Worm (Caenorhabditis elegans): Measurements from ENCODE around the gene sri-50.
"Not testable (repeated sequence)": the region's sequence is repeated elsewhere in the genome, so short reads cannot be mapped to it uniquely, and the experiment has no call there.

Gene sri-50

DNA sequence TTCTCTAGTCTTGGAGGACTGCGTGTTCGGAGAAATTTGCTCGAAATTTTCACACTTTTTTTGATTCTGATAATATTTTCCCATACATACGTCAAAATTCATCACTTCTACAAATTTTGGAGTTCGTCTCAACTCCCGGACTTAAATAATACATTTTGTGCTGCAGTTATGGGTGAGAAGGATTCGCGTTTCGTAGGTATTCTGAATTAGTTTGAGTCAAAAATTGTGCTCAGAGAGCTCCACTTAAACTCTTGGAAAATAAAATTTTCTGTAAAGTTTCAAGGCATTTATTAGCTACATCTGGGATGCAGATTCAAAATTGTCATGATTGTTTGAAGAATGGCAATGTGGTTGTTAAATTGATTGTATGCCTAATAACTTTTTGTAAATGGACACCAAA, 10.4 kb downstream of the sri-50 start, which contains the start of gene ZC239.4:
ZC239.4 (plus strand) TSS at position 301 of the 400 bp plus-strand sequence.
- TF ChIP-seq cog-1 (tag; optimal IDR thresholded peaks at IDR 0.05) = no peak

DNA sequence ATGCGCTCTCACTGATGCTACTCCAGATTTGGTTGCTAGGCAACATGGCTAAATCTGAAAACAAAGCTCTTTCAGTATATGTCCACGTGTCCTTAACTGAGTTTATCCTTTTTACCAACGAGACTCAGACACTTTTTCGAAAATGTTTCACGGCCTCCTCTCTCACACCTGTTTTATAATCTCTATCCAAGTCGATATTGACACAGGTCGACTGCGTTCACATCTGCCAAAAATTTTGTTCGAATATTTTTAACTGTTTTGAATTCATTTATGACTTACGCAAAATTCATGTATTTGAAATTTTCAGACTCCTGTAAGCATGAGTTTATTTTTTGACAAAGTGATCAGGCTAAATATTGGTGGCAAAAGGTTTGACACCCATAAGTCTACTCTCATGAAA, 12.2 kb downstream of the sri-50 start, which contains the start of gene ZC239.3:
ZC239.3 (plus strand) TSS at position 301 of the 400 bp plus-strand sequence.
- TF ChIP-seq T22C8.4 (GFP tag; IDR thresholded peaks at IDR 0.05); klf-2 (GFP tag; conservative IDR thresholded peaks at IDR 0.05); ref-1 (GFP tag; conservative IDR thresholded peaks at IDR 0.05): not testable (repeated sequence)

DNA sequence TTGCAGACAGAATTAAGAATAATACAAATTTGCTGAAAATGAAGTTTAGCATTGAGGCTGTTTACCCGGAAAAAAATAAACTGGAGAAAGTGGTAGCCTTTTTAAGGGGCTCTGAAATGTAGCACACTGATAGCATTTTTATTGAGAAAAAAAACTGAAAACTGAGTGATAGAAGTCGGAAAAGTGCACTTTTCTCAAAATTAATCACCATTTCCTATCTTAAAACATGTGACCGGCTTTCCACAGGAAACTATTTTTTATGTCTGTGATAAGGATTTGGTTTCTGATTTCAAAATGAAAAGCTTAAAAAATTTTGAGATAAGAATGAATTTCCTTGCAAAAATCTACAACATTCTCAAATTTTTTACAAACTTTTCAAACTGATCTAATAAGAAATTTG, 17.2 kb downstream of the sri-50 start, which contains the start of gene ZC239.22:
ZC239.22 (minus strand) TSS at position 101 of the 400 bp plus-strand sequence.
- TF ChIP-seq ref-1 (GFP tag; conservative IDR thresholded peaks at IDR 0.05) (no peak), T22C8.4 (GFP tag; IDR thresholded peaks at IDR 0.05) (no peak), cog-1 (tag; optimal IDR thresholded peaks at IDR 0.05) (no peak), klf-2 (GFP tag; conservative IDR thresholded peaks at IDR 0.05) (no peak), tab-1 (GFP tag; IDR thresholded peaks at IDR 0.05) (no peak), ztf-29 (GFP tag; IDR thresholded peaks at IDR 0.05) (no peak), flt-1 (GFP tag; IDR thresholded peaks at IDR 0.05) (no peak), med-1 (GFP tag; optimal IDR thresholded peaks at IDR 0.05; ENCODE audit: insufficient read depth) (no peak), ztf-23 (GFP tag; IDR thresholded peaks at IDR 0.05) (no peak)

DNA sequence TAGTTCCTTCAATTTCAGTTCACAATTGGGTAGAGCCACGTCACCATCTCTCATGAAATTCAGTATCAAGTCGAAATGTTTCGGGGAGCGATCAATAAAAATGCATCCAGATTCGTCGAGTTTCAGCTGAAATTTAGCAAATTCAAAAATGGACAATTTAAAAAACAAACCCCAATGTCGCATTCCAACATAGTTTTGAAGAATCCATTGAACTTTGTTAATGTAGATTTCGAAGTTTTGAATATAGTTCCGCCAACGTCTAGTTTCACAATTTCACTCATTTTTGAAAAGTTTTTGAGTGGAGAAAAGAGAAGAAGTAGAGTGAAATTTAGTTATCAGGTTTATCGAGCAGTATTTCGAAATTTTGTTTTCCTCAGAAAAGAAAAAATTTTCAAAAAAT, 18.2 kb downstream of the sri-50 start, which contains the start of gene ZC239.14:
ZC239.14 (minus strand) TSS at position 305 of the 400 bp plus-strand sequence.
- TF ChIP-seq klf-2 (GFP tag; conservative IDR thresholded peaks at IDR 0.05) = no peak
- TF ChIP-seq tab-1 (GFP tag; IDR thresholded peaks at IDR 0.05) = no peak
- TF ChIP-seq ztf-23 (GFP tag; IDR thresholded peaks at IDR 0.05) = no peak
- TF ChIP-seq flt-1 (GFP tag; IDR thresholded peaks at IDR 0.05) = no peak
- TF ChIP-seq cog-1 (tag; optimal IDR thresholded peaks at IDR 0.05) = no peak

DNA sequence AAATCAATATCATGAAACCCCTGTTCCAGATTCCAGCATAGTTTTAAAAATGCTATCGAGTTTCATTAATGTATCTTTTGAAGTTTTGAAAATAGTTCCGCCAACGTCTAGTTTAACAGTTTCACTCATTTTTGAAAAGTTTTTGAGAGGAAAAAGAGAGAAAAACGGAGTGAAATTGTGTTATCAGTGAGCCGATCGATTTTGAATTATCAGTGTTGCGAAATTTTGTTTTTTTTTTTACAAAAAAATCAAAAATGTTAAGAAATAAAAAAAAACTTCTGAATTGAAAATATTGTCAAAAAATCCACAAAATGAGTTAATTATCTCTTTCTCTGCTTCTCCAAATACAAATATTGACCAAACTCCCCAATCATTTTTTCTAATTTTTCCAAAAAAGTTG, 19.2 kb downstream of the sri-50 start, which contains the start of gene ZC239.13:
ZC239.13 (minus strand) TSS at position 154 of the 400 bp plus-strand sequence.
- TF ChIP-seq ztf-29 (GFP tag; IDR thresholded peaks at IDR 0.05) = no peak
- TF ChIP-seq T22C8.4 (GFP tag; IDR thresholded peaks at IDR 0.05) = no peak
- no peak for TF ChIP-seq klf-2 (GFP tag; conservative IDR thresholded peaks at IDR 0.05)
- no peak for TF ChIP-seq med-1 (GFP tag; optimal IDR thresholded peaks at IDR 0.05; ENCODE audit: insufficient read depth)
- TF ChIP-seq ref-1 (GFP tag; conservative IDR thresholded peaks at IDR 0.05) = no peak
- TF ChIP-seq ztf-23 (GFP tag; IDR thresholded peaks at IDR 0.05) = no peak
- no peak for TF ChIP-seq flt-1 (GFP tag; IDR thresholded peaks at IDR 0.05)
- TF ChIP-seq cog-1 (tag; optimal IDR thresholded peaks at IDR 0.05) = no peak
- TF ChIP-seq tab-1 (GFP tag; IDR thresholded peaks at IDR 0.05) = no peak

DNA sequence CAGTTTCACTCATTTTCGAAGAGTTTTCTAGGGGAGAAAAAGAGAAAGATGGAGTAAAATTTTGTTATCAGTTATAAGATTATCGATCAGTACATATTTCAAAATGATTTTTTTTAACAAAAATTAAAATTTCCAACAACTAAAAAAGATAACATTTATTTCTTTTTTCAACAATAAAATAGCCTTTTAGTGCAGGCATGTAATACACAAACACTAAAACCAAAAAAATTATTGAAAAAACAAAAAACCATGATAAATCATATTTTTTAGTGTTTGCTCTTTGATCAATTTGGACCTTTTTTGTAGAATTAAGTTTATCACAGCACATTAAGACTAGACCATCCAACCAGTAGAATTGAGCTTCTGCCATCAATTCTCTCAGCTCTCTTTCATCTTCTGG, 21.1 kb downstream of the sri-50 start, which contains the start of gene ZC239.15:
ZC239.15 (minus strand) TSS at position 101 of the 400 bp plus-strand sequence.
- TF ChIP-seq ztf-23 (GFP tag; IDR thresholded peaks at IDR 0.05) = no peak
- TF ChIP-seq klf-2 (GFP tag; conservative IDR thresholded peaks at IDR 0.05) = no peak
- TF ChIP-seq ztf-29 (GFP tag; IDR thresholded peaks at IDR 0.05) = no peak
- no peak for TF ChIP-seq T22C8.4 (GFP tag; IDR thresholded peaks at IDR 0.05)
- TF ChIP-seq ref-1 (GFP tag; conservative IDR thresholded peaks at IDR 0.05) = no peak
- no peak for TF ChIP-seq cog-1 (tag; optimal IDR thresholded peaks at IDR 0.05)
- no peak for TF ChIP-seq med-1 (GFP tag; optimal IDR thresholded peaks at IDR 0.05; ENCODE audit: insufficient read depth)
- no peak for TF ChIP-seq tab-1 (GFP tag; IDR thresholded peaks at IDR 0.05)
- TF ChIP-seq flt-1 (GFP tag; IDR thresholded peaks at IDR 0.05) = no peak

DNA sequence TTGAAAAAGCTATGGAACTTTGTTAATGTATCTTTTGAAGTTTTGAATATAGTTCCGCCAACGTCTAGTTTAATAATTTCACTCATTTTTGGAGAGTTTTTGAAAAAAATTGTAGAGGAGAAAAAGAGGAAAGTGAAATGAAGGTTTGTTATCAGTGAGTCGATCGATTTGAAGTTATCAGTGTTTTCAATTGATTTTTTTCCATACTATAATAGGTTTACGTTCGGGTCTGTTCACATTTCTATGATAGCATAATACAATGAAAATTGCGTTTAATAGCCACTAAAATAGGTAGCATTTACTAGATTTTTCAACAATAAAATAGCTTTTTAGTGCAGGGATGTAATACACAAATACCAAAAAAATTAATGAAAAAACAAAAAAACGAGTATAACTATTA, 21.7 kb downstream of the sri-50 start, which contains the start of gene ZC239.16:
ZC239.16 (minus strand) TSS at position 120 of the 400 bp plus-strand sequence.
- TF ChIP-seq klf-2 (GFP tag; conservative IDR thresholded peaks at IDR 0.05) = no peak

DNA sequence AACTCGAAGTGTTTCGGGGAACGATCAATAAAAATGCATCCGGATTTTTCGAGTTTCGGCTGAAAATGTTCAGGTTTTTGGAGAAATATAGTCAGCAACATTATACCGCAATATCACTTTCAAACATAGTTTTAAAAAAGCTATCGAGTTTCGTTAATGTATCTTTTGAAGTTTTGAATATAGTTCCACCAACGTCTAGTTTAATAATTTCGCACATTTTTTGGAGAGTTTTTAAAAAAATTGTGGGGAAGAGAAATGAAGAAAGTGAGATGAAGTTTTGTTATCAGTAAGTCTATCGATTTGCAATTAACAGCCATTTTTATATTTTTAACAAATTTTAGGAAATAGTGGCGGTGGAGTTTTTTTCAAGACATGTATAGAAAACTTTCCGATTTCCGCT, 22.3 kb downstream of the sri-50 start, which contains the start of gene ZC239.17:
ZC239.17 (minus strand) TSS at position 101 of the 400 bp plus-strand sequence.
- TF ChIP-seq med-1 (GFP tag; optimal IDR thresholded peaks at IDR 0.05; ENCODE audit: insufficient read depth) (no peak), ztf-23 (GFP tag; IDR thresholded peaks at IDR 0.05) (no peak)

DNA sequence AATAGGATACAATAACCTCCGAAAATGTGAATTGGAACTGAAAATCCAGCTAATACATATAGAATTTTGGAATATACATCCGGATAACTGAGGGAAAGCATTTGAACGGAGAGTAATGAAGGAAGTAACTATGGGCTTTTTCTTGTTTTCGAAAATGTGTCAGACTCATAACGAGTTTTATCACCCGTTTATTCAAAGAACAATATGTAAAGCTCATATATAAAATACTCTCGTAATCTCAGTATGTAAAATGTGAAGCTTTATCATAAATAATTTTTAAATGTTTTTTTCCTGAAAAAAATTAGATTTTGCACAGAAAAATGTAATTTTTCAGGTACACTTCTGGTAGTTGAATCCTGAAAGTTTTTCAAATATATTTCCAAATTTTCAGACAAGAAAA, 26.9 kb downstream of the sri-50 start, which contains the start of gene srh-297:
srh-297 (minus strand) TSS at position 101 of the 400 bp plus-strand sequence.
- no peak for TF ChIP-seq T22C8.4 (GFP tag; IDR thresholded peaks at IDR 0.05)

DNA sequence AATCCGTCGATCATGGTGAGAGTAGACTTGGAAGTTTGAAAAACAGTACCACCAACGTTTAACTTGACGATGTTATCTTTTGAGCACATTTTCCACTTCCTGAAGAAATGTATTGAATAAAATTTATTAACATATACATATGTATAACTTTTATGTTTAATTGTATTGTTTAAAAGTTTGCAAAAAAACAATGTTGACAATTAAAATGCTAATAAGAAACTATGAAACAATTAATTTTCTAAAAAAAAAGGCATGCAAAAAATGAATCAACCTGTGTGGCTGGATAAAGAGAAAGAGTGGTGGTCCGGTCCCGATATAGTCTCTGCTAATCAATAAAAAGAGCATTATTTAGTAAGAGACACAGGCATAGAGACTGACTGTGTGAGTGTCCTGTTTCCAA, 31.2 kb downstream of the sri-50 start, which contains the start of gene C17F4.8:
C17F4.8 (minus strand) TSS at position 101 of the 400 bp plus-strand sequence.
- no peak for TF ChIP-seq klf-2 (GFP tag; conservative IDR thresholded peaks at IDR 0.05)
- no peak for TF ChIP-seq ztf-23 (GFP tag; IDR thresholded peaks at IDR 0.05)
- TF ChIP-seq tab-1 (GFP tag; IDR thresholded peaks at IDR 0.05) = no peak
- no peak for TF ChIP-seq cog-1 (tag; optimal IDR thresholded peaks at IDR 0.05)
- no peak for TF ChIP-seq T22C8.4 (GFP tag; IDR thresholded peaks at IDR 0.05)
- TF ChIP-seq ref-1 (GFP tag; conservative IDR thresholded peaks at IDR 0.05) = no peak
- TF ChIP-seq ztf-29 (GFP tag; IDR thresholded peaks at IDR 0.05) = no peak
- no peak for TF ChIP-seq med-1 (GFP tag; optimal IDR thresholded peaks at IDR 0.05; ENCODE audit: insufficient read depth)
- TF ChIP-seq flt-1 (GFP tag; IDR thresholded peaks at IDR 0.05) = no peak

DNA sequence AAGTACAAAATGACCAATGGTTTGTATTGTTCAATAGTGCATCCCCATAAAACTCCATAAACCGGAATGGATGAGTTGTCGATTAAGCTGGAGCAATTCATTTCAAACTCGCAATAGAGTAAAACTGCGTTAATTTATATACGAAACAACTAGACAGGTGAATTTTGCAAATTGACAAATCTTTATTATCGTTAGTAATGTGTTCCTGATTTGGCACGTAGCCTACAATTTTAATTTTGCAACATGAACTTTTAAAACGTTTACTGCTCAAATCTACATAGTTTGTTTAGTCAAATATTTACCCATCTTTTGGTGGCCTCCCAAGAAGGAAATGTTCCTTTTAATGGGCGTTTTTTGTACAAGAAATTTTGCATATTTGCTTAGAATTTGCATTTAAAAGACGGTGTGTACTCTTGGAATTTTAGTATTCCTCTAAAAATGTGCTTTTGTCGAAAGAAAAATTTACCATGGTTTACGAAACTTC, 33.6 kb downstream of the sri-50 start, which contains the start of the genes srz-67 and C17F4.11:
srz-67 (minus strand) TSS at position 101 of the 484 bp plus-strand sequence.
C17F4.11 (plus strand) TSS at position 434 of the 484 bp plus-strand sequence.
- TF ChIP-seq cog-1 (tag; optimal IDR thresholded peaks at IDR 0.05) (no peak), ref-1 (GFP tag; conservative IDR thresholded peaks at IDR 0.05) (no peak), flt-1 (GFP tag; IDR thresholded peaks at IDR 0.05) (no peak), tab-1 (GFP tag; IDR thresholded peaks at IDR 0.05) (no peak), T22C8.4 (GFP tag; IDR thresholded peaks at IDR 0.05) (no peak), ztf-23 (GFP tag; IDR thresholded peaks at IDR 0.05) (no peak), ztf-29 (GFP tag; IDR thresholded peaks at IDR 0.05) (no peak), klf-2 (GFP tag; conservative IDR thresholded peaks at IDR 0.05) (no peak), med-1 (GFP tag; optimal IDR thresholded peaks at IDR 0.05; ENCODE audit: insufficient read depth) (no peak)
